Fruit fly (Drosophila melanogaster) whole organism, embryonic: ENCODE results near the gene CG3604.

Experiments
- Ada2b ChIP-seq: fragments of 200-800 bp; sonication (Bioruptor generic); IDR thresholded peaks from 2 replicates; pipeline ENCODE4 v1.3.6; 2022; ENCODE audit warnings: missing biosample characterization, missing genetic modification characterization
- CG11560 ChIP-seq: fragments of 200-800 bp; sonication (Bioruptor generic); IDR thresholded peaks from 3 replicates; pipeline ENCODE4 v1.3.6; 2022; ENCODE audit warnings: missing biosample characterization, missing genetic modification characterization
- CG12236 ChIP-seq: fragments of 200-800 bp; sonication (Bioruptor generic); optimal IDR thresholded peaks from 2 replicates; lab custom pipeline; 2016; ENCODE audit warnings: missing biosample characterization, missing genetic modification characterization
- CG12744 ChIP-seq: fragments of 200-800 bp; sonication (Bioruptor generic); optimal IDR thresholded peaks from 2 replicates; lab custom pipeline; 2016; ENCODE audit warnings: missing biosample characterization, missing genetic modification characterization
- CG12769 ChIP-seq: fragments of 200-800 bp; sonication (Bioruptor generic); optimal IDR thresholded peaks from 2 replicates; lab custom pipeline; 2019; ENCODE audit warnings: missing biosample characterization, mild to moderate bottlenecking, missing genetic modification characterization, moderate library complexity
- CG13123 ChIP-seq: fragments of 200-800 bp; sonication (Bioruptor generic); optimal IDR thresholded peaks from 2 replicates; lab custom pipeline; 2016; ENCODE audit warnings: missing biosample characterization, missing genetic modification characterization
- CG13287 ChIP-seq: fragments of 200-800 bp; sonication (Bioruptor generic); IDR thresholded peaks from 2 replicates; pipeline ENCODE4 v1.3.6; 2022; ENCODE audit warnings: missing biosample characterization, missing genetic modification characterization; ENCODE audit not compliant: partially characterized antibody
- CG13424 ChIP-seq: fragments of 200-800 bp; sonication (Bioruptor generic); optimal IDR thresholded peaks from 2 replicates; lab custom pipeline; 2019; ENCODE audit warnings: missing biosample characterization, mild to moderate bottlenecking, missing genetic modification characterization, moderate library complexity
- CG13894 ChIP-seq: fragments of 200-800 bp; sonication (Bioruptor generic); optimal IDR thresholded peaks from 3 replicates; lab custom pipeline; 2018; ENCODE audit warnings: missing biosample characterization, mild to moderate bottlenecking, missing genetic modification characterization, moderate library complexity
- CG14441 ChIP-seq: fragments of 200-800 bp; sonication (Bioruptor generic); IDR thresholded peaks from 2 replicates; pipeline ENCODE4 v1.3.6; 2022; ENCODE audit warnings: missing biosample characterization, missing genetic modification characterization
- CG15514 ChIP-seq: fragments of 200-800 bp; sonication (Bioruptor generic); optimal IDR thresholded peaks from 3 replicates; lab custom pipeline; 2017; ENCODE audit warnings: missing biosample characterization, missing genetic modification characterization, mild to moderate bottlenecking, moderate library complexity, missing genetic modification reagents
- CG15601 ChIP-seq: fragments of 200-800 bp; sonication (Bioruptor generic); optimal IDR thresholded peaks from 3 replicates; lab custom pipeline; 2019; ENCODE audit warnings: missing biosample characterization, mild to moderate bottlenecking, missing genetic modification characterization, moderate library complexity
- CG17186 ChIP-seq: fragments of 200-800 bp; sonication (Bioruptor generic); optimal IDR thresholded peaks from 3 replicates; lab custom pipeline; 2017; ENCODE audit warnings: missing biosample characterization, missing genetic modification reagents, missing genetic modification characterization
- CG2202 ChIP-seq: fragments of 200-800 bp; sonication (Bioruptor generic); optimal IDR thresholded peaks from 2 replicates; lab custom pipeline; 2018; ENCODE audit warnings: missing biosample characterization, mild to moderate bottlenecking, missing genetic modification characterization
- CG30020 ChIP-seq: fragments of 200-800 bp; optimal IDR thresholded peaks from 2 replicates; lab custom pipeline; 2019; ENCODE audit warnings: missing biosample characterization, mild to moderate bottlenecking, missing genetic modification characterization, moderate library complexity
- CG31388 ChIP-seq: fragments of 200-800 bp; sonication (Bioruptor generic); optimal IDR thresholded peaks from 2 replicates; lab custom pipeline; 2016; ENCODE audit warnings: missing biosample characterization, missing genetic modification characterization
- CG4404 ChIP-seq: fragments of 200-800 bp; sonication (Bioruptor generic); IDR thresholded peaks from 2 replicates; pipeline ENCODE4 v1.3.6; 2022; ENCODE audit warnings: missing biosample characterization, missing genetic modification characterization
- CG7786 ChIP-seq: fragments of 200-800 bp; sonication (Bioruptor generic); optimal IDR thresholded peaks from 2 replicates; lab custom pipeline; 2016; ENCODE audit warnings: missing biosample characterization, missing genetic modification characterization
- CG8359 ChIP-seq: fragments of 200-800 bp; sonication (Bioruptor generic); optimal IDR thresholded peaks from 2 replicates; lab custom pipeline; 2017; ENCODE audit warnings: missing biosample characterization, mild to moderate bottlenecking, missing genetic modification characterization, borderline replicate concordance
- CG8478 ChIP-seq: fragments of >200 bp; optimal IDR thresholded peaks from 2 replicates; lab custom pipeline; 2018
- CG9932 ChIP-seq: fragments of 200-800 bp; sonication (Bioruptor generic); IDR thresholded peaks from 2 replicates; pipeline ENCODE4 v1.3.6; 2022; ENCODE audit warnings: missing biosample characterization, missing genetic modification characterization
- Dref ChIP-seq: fragments of 200-800 bp; sonication (Bioruptor generic); IDR thresholded peaks from 2 replicates; pipeline ENCODE4 v1.3.6; 2022; ENCODE audit warnings: missing biosample characterization, missing genetic modification characterization
- Ets97D ChIP-seq: fragments of 200-800 bp; sonication (Bioruptor generic); optimal IDR thresholded peaks from 3 replicates; lab custom pipeline; 2016; ENCODE audit warnings: missing biosample characterization, missing genetic modification characterization
- Fer3 ChIP-seq: fragments of 200-800 bp; sonication (Bioruptor generic); optimal IDR thresholded peaks from 2 replicates; lab custom pipeline; 2018; ENCODE audit warnings: missing biosample characterization, mild to moderate bottlenecking, missing genetic modification characterization, moderate library complexity
- H2.0 ChIP-seq: fragments of 200-800 bp; sonication (Bioruptor generic); IDR thresholded peaks from 2 replicates; pipeline ENCODE4 v1.3.6; 2022; ENCODE audit warnings: missing biosample characterization, missing genetic modification characterization
- HmgD ChIP-seq: fragments of 200-800 bp; sonication (Bioruptor generic); optimal IDR thresholded peaks from 3 replicates; lab custom pipeline; 2016; ENCODE audit warnings: missing biosample characterization, missing genetic modification characterization
- HmgZ ChIP-seq: fragments of 200-800 bp; sonication (Bioruptor generic); optimal IDR thresholded peaks from 2 replicates; lab custom pipeline; 2018; ENCODE audit warnings: missing biosample characterization, mild to moderate bottlenecking, missing genetic modification characterization
- Hmr ChIP-seq: fragments of 200-800 bp; sonication (Bioruptor generic); optimal IDR thresholded peaks from 3 replicates; lab custom pipeline; 2017; ENCODE audit warnings: mild to moderate bottlenecking, missing biosample characterization, missing genetic modification reagents, missing genetic modification characterization
- Lpt ChIP-seq: fragments of >200 bp; optimal IDR thresholded peaks from 2 replicates; lab custom pipeline; 2018; ENCODE audit warnings: missing biosample characterization, missing genetic modification characterization
- MTF-1 ChIP-seq: fragments of 200-800 bp; sonication (Bioruptor generic); optimal IDR thresholded peaks from 2 replicates; lab custom pipeline; 2018; ENCODE audit warnings: missing biosample characterization, mild to moderate bottlenecking, missing genetic modification characterization, borderline replicate concordance
- Oli ChIP-seq: fragments of 200-800 bp; sonication (Bioruptor generic); optimal IDR thresholded peaks from 2 replicates; lab custom pipeline; 2018; ENCODE audit warnings: missing biosample characterization, mild to moderate bottlenecking, missing genetic modification characterization, moderate library complexity
- Opbp ChIP-seq: fragments of 200-800 bp; sonication (Bioruptor generic); IDR thresholded peaks from 3 replicates; pipeline ENCODE4 v1.3.6; 2022; ENCODE audit warnings: missing biosample characterization, missing genetic modification characterization; ENCODE audit not compliant: partially characterized antibody
- PHDP ChIP-seq: fragments of 200-800 bp; sonication (Bioruptor generic); optimal IDR thresholded peaks from 3 replicates; lab custom pipeline; 2018; ENCODE audit warnings: missing biosample characterization, mild to moderate bottlenecking, missing genetic modification characterization, moderate library complexity
- Poxn ChIP-seq: fragments of 200-800 bp; sonication (Bioruptor generic); IDR thresholded peaks from 2 replicates; pipeline ENCODE4 v1.3.6; 2022; ENCODE audit warnings: missing biosample characterization, missing genetic modification characterization
- Sox100B ChIP-seq: fragments of 200-800 bp; sonication (Bioruptor generic); optimal IDR thresholded peaks from 3 replicates; lab custom pipeline; 2018; ENCODE audit warnings: missing biosample characterization, mild to moderate bottlenecking, missing genetic modification characterization
- al ChIP-seq: fragments of 200-800 bp; sonication (Bioruptor generic); IDR thresholded peaks from 2 replicates; pipeline ENCODE4 v1.3.6; 2022; ENCODE audit warnings: missing biosample characterization, missing genetic modification characterization
- caup ChIP-seq: fragments of 200-800 bp; sonication (Bioruptor generic); optimal IDR thresholded peaks from 3 replicates; lab custom pipeline; 2017; ENCODE audit warnings: missing biosample characterization, mild to moderate bottlenecking, missing genetic modification characterization, moderate library complexity; ENCODE audit not compliant: severe bottlenecking
- ci ChIP-seq: fragments of 200-800 bp; sonication (Bioruptor generic); IDR thresholded peaks from 3 replicates; pipeline ENCODE4 v1.3.6; 2022; ENCODE audit warnings: missing biosample characterization, missing genetic modification characterization
- croc ChIP-seq: fragments of 200-800 bp; sonication (Bioruptor generic); conservative IDR thresholded peaks from 3 replicates; pipeline ENCODE4 v1.3.6; 2022; ENCODE audit warnings: missing biosample characterization, missing genetic modification characterization
- hth ChIP-seq: fragments of >200 bp; optimal IDR thresholded peaks from 2 replicates; lab custom pipeline; 2017; ENCODE audit warnings: inconsistent platforms
- kay ChIP-seq: fragments of 200-800 bp; sonication (Bioruptor generic); optimal IDR thresholded peaks from 2 replicates; lab custom pipeline; 2016; ENCODE audit warnings: missing biosample characterization, missing genetic modification characterization
- ken ChIP-seq: fragments of 200-800 bp; sonication (Bioruptor generic); IDR thresholded peaks from 3 replicates; pipeline ENCODE4 v1.3.6; 2022; ENCODE audit warnings: missing biosample characterization, missing genetic modification characterization
- nau ChIP-seq: fragments of 200-800 bp; sonication (Bioruptor generic); optimal IDR thresholded peaks from 3 replicates; lab custom pipeline; 2017; ENCODE audit warnings: missing biosample characterization, mild to moderate bottlenecking, missing genetic modification characterization, missing genetic modification reagents
- otp ChIP-seq: fragments of 200-800 bp; sonication (Bioruptor generic); IDR thresholded peaks from 3 replicates; pipeline ENCODE4, ENCODE4 v1.3.6; 2022; ENCODE audit warnings: missing biosample characterization, missing genetic modification characterization
- p53 ChIP-seq: fragments of 200-800 bp; sonication (Bioruptor generic); optimal IDR thresholded peaks from 2 replicates; lab custom pipeline; 2016; ENCODE audit warnings: missing biosample characterization, missing genetic modification characterization
- pum ChIP-seq: fragments of 200-800 bp; sonication (Bioruptor generic); optimal IDR thresholded peaks from 2 replicates; lab custom pipeline; 2016; ENCODE audit warnings: missing biosample characterization, missing genetic modification characterization
- ro ChIP-seq: fragments of 200-800 bp; sonication (Bioruptor generic); IDR thresholded peaks from 2 replicates; pipeline ENCODE4 v1.3.6; 2022; ENCODE audit warnings: missing biosample characterization, missing genetic modification characterization
- salm ChIP-seq: fragments of 200-800 bp; sonication (Bioruptor generic); optimal IDR thresholded peaks from 2 replicates; lab custom pipeline; 2018; ENCODE audit warnings: missing biosample characterization, mild to moderate bottlenecking, missing genetic modification characterization
- stwl ChIP-seq: fragments of 200-800 bp; sonication (Bioruptor generic); optimal IDR thresholded peaks from 3 replicates; lab custom pipeline; 2018; ENCODE audit warnings: missing biosample characterization, mild to moderate bottlenecking, missing genetic modification characterization, moderate library complexity
- wdn ChIP-seq: fragments of 200-800 bp; sonication (Bioruptor generic); IDR thresholded peaks from 2 replicates; pipeline ENCODE4 v1.3.6; 2022; ENCODE audit warnings: missing biosample characterization, missing genetic modification characterization
- yki ChIP-seq: fragments of >200 bp; optimal IDR thresholded peaks from 3 replicates; lab custom pipeline; 2018
- z ChIP-seq: fragments of 200-800 bp; sonication (Bioruptor generic); IDR thresholded peaks from 3 replicates; pipeline ENCODE4 v1.3.6; 2022; ENCODE audit warnings: missing biosample characterization, missing genetic modification characterization

The CG3604 gene

DNA sequence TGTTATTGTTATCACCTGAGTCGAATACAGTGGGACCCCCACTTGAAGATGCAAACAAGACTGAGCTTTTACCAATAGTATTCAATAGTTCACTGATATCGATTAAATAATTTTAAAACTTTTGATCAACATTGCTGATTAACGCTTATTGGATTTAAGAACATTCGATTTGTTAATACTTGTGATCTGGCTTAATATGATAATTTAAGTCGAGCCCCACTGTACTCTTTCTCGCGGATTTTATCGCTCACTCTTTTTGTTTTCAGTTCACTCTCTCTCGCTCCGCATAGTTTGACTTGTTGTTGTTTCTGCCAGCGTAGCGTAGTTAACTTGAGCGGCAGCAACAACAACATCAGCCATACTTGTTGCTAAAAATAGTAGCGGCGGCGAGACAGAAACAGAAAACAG is 42.0 kb downstream of the CG3604 start (continued):
- TF ChIP-seq MTF-1 (GFP tag; lab: Kevin White, UChicago) (peak; percentile 95), CG11560 (tag; lab: Robert Waterston, UW) (peak; percentile 88), Hmr (GFP tag; lab: Kevin White, UChicago) (peak; percentile 98), z (peak; percentile 65), Ada2b (GFP tag; lab: Robert Waterston, UW) (peak; percentile 98), croc (GFP tag; lab: Robert Waterston, UW) (peak; percentile 97), Ets97D (peak; percentile 87), Oli (tag; lab: Kevin White, UChicago) (peak; percentile 99), CG13287 (GFP tag; lab: Robert Waterston, UW) (peak; percentile 35), CG7786 (GFP tag; lab: Kevin White, UChicago) (peak; percentile 98), p53 (GFP tag; lab: Kevin White, UChicago) (peak; percentile 94), Sox100B (GFP tag; lab: Kevin White, UChicago) (peak; percentile 98), CG13123 (GFP tag; lab: Kevin White, UChicago) (peak; percentile 94), CG8478 (lab: Kevin White, UChicago) (no peak), CG9932 (GFP tag; lab: Robert Waterston, UW) (peak; percentile 99), ci (GFP tag; lab: Robert Waterston, UW) (peak; percentile 99), Dref (peak; percentile 38; the same call in 1 of the 2 replicates), Fer3 (peak; percentile 98), hth (lab: Kevin White, UChicago) (no peak), Opbp (GFP tag; lab: Robert Waterston, UW) (no peak), caup (peak; percentile 98), CG2202 (tag; lab: Kevin White, UChicago) (peak; percentile 97), salm (tag; lab: Kevin White, UChicago) (peak; percentile 98), CG13894 (peak; percentile 97), CG12769 (tag; lab: Kevin White, UChicago) (peak; percentile 99), HmgZ (peak; percentile 99), wdn (peak; percentile 97), CG8359 (GFP tag; lab: Kevin White, UChicago) (peak; percentile 95), stwl (tag; lab: Kevin White, UChicago) (peak; percentile 65), otp (peak; percentile 97), HmgD (GFP tag; lab: Kevin White, UChicago) (peak; percentile 97), CG31388 (peak; percentile 94), yki (lab: Kevin White, UChicago) (peak; percentile 30), Lpt (GFP tag; lab: Kevin White, UChicago) (no peak), ken (GFP tag; lab: Robert Waterston, UW) (peak; percentile 98), CG14441 (GFP tag; lab: Robert Waterston, UW) (peak; percentile 97), CG13424 (peak; percentile 99), PHDP (peak; percentile 99), kay (GFP tag; lab: Kevin White, UChicago) (peak; percentile 95), al (GFP tag; lab: Robert Waterston, UW) (peak; percentile 96), CG12744 (GFP tag; lab: Kevin White, UChicago) (peak; percentile 97), CG30020 (peak; percentile 87), CG15514 (GFP tag; lab: Kevin White, UChicago) (peak; percentile 94), CG12236 (GFP tag; lab: Kevin White, UChicago) (peak; percentile 97), pum (GFP tag; lab: Kevin White, UChicago) (peak; percentile 98), CG4404 (GFP tag; lab: Robert Waterston, UW) (peak; percentile 95), CG17186 (peak; percentile 94), CG15601 (tag; lab: Kevin White, UChicago) (peak; percentile 98), H2.0 (peak; percentile 97), nau (GFP tag; lab: Kevin White, UChicago) (peak; percentile 97), Poxn (peak; percentile 93), ro (GFP tag; lab: Robert Waterston, UW) (peak; percentile 93)
